Fruit fly (Drosophila melanogaster) whole organism, prepupa: ENCODE results near the gene CG16903.

Source experiments
- CG16779 ChIP-seq: fragments of 200-800 bp; sonication (Bioruptor generic); optimal IDR thresholded peaks from 3 replicates; lab custom pipeline; 2017; ENCODE audit warnings: missing biosample characterization, mild to moderate bottlenecking, missing genetic modification characterization
- CG4318 ChIP-seq: fragments of 200-800 bp; sonication (Bioruptor generic); optimal IDR thresholded peaks from 3 replicates; lab custom pipeline; 2017; ENCODE audit warnings: missing biosample characterization, mild to moderate bottlenecking, missing genetic modification characterization
- CG8119 ChIP-seq: fragments of 200-800 bp; sonication (Bioruptor generic); IDR thresholded peaks from 3 replicates; pipeline ENCODE4 v1.3.6; 2022; ENCODE audit warnings: missing biosample characterization, missing genetic modification characterization
- Eip78C ChIP-seq: fragments of 200-800 bp; sonication (Bioruptor generic); peaks from one replicate; lab custom pipeline; 2016; ENCODE audit warnings: missing biosample characterization, missing genetic modification characterization
- Ets96B ChIP-seq: fragments of 200-800 bp; optimal IDR thresholded peaks from 2 replicates; lab custom pipeline; 2019; ENCODE audit warnings: missing biosample characterization, mild to moderate bottlenecking, missing genetic modification characterization, moderate library complexity
- Hr4 ChIP-seq: fragments of 200-800 bp; sonication (Bioruptor generic); optimal IDR thresholded peaks from 3 replicates; lab custom pipeline; 2016; ENCODE audit warnings: missing biosample characterization, missing genetic modification characterization
- Met ChIP-seq: fragments of 200-800 bp; sonication (Bioruptor generic); optimal IDR thresholded peaks from 3 replicates; lab custom pipeline; 2016; ENCODE audit warnings: missing biosample characterization, missing genetic modification characterization
- ss ChIP-seq, 2 experiments: fragments of 200-800 bp; sonication (Bioruptor generic); optimal IDR thresholded peaks; 2 replicates in 1 of 2; 3 replicates in 1 of 2; lab custom pipeline; 2017 to 2018; ENCODE audit warnings: mild to moderate bottlenecking in 2 of 2, missing biosample characterization in 2 of 2, missing genetic modification characterization in 2 of 2, moderate library complexity in 1 of 2

DNA sequence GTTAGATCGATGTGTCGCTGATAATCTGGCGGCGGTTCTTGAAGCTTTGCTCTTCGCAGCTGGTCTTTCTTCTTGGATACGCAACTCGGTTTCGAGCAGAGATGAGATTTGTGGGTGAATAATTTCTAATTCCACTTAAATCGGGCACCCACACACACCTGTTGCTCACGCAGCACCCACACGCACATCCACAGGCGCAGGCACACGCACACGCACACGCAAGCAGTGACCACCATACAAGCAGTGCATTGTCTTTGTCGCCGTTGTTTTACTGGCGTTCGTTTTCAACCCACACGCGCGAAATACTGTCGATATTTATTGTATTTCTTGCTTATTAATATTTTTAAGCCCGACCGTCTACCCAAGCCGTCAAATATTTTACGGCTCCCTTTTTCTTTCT, 16.1 kb upstream of the CG16903 start:
- no peak for TF ChIP-seq Ets96B (tag; lab: Kevin White, UChicago)
- TF ChIP-seq CG16779 (tag; lab: Kevin White, UChicago), result no peak
- no peak for TF ChIP-seq Met (GFP tag; lab: Kevin White, UChicago)
- TF ChIP-seq Eip78C (GFP tag; lab: Kevin White, UChicago), result no peak
- TF ChIP-seq CG4318, result no peak
- TF ChIP-seq ss (GFP tag; optimal IDR thresholded peaks at IDR 0.05; lab: Kevin White, UChicago), result no peak
- no peak for TF ChIP-seq CG8119 (GFP tag; lab: Robert Waterston, UW)
- no peak for TF ChIP-seq Hr4
